Worm (Caenorhabditis elegans) whole organism, L1 larva: Measurements from ENCODE around the gene coa-4.

Experiments
- C04F5.9 ChIP-seq: sonication (generic microtip); optimal IDR thresholded peaks from 2 replicates; lab custom pipeline; 2016; ENCODE audit warnings: missing genetic modification characterization, missing compliant biosample characterization
- F16B12.6 ChIP-seq: fragments of 150-350 bp; optimal IDR thresholded peaks from 2 replicates; lab custom pipeline; 2014; ENCODE audit warnings: missing biosample characterization, missing genetic modification characterization
- aha-1 ChIP-seq: fragments of 150-350 bp; optimal IDR thresholded peaks from 2 replicates; lab custom pipeline; 2014; ENCODE audit warnings: missing biosample characterization, missing genetic modification characterization
- alr-1 ChIP-seq: fragments of 200-800 bp; sonication (Bioruptor generic); optimal IDR thresholded peaks from 2 replicates; lab custom pipeline; 2018; ENCODE audit warnings: borderline replicate concordance, mild to moderate bottlenecking, missing genetic modification characterization, missing compliant biosample characterization
- blmp-1 ChIP-seq: fragments of 150-350 bp; optimal IDR thresholded peaks from 2 replicates; lab custom pipeline; 2014; ENCODE audit warnings: missing biosample characterization, missing genetic modification characterization
- ceh-88 ChIP-seq: fragments of 200-800 bp; sonication (Bioruptor generic); IDR thresholded peaks from 2 replicates; pipeline ENCODE4 v1.3.6; 2022; ENCODE audit warnings: missing genetic modification characterization, missing compliant biosample characterization
- dpl-1 ChIP-seq, 3 experiments: fragments of 150-350 bp in 2 of 3; sonication (generic microtip) in 1 of 3; optimal IDR thresholded peaks; 2 replicates each; lab custom pipeline; 2014 to 2017; ENCODE audit warnings: missing biosample characterization in 3 of 3, missing genetic modification characterization in 3 of 3, missing genetic modification reagents in 3 of 3
- dsc-1 ChIP-seq: sonication (generic microtip); optimal IDR thresholded peaks from 2 replicates; lab custom pipeline; 2016; ENCODE audit warnings: mild to moderate bottlenecking, missing genetic modification characterization, missing compliant biosample characterization
- efl-1 ChIP-seq, 4 experiments: fragments of 150-350 bp; optimal IDR thresholded peaks in 3 of 4; peaks in 1 of 4; 1 replicate in 1 of 4; 2 replicates in 3 of 4; lab custom pipeline; 2014; ENCODE audit warnings: missing biosample characterization in 2 of 4, missing genetic modification characterization in 2 of 4, missing genetic modification reagents in 2 of 4
- efl-3 ChIP-seq: fragments of 200-800 bp; sonication (Bioruptor generic); optimal IDR thresholded peaks from 2 replicates; lab custom pipeline; 2018; ENCODE audit warnings: mild to moderate bottlenecking, missing genetic modification characterization, missing compliant biosample characterization
- fkh-10 ChIP-seq: sonication (generic microtip); optimal IDR thresholded peaks from 2 replicates; lab custom pipeline; 2017; ENCODE audit warnings: missing biosample characterization, missing genetic modification reagents, missing genetic modification characterization
- fos-1 ChIP-seq: fragments of 150-350 bp; optimal IDR thresholded peaks from 2 replicates; lab custom pipeline; 2014; ENCODE audit warnings: missing biosample characterization, missing genetic modification characterization
- hlh-17 ChIP-seq: fragments of 200-800 bp; sonication (Bioruptor generic); optimal IDR thresholded peaks from 2 replicates; lab custom pipeline; 2018; ENCODE audit warnings: missing genetic modification characterization, mild to moderate bottlenecking, missing compliant biosample characterization, moderate library complexity, borderline replicate concordance
- irx-1 ChIP-seq: sonication (generic microtip); optimal IDR thresholded peaks from 2 replicates; lab custom pipeline; 2016; ENCODE audit warnings: missing genetic modification characterization, missing compliant biosample characterization
- lin-13 ChIP-seq: fragments of 150-350 bp; optimal IDR thresholded peaks from 2 replicates; lab custom pipeline; 2014; ENCODE audit warnings: missing biosample characterization, missing genetic modification reagents, missing genetic modification characterization
- lin-14 ChIP-seq: fragments of 200-800 bp; sonication (Bioruptor generic); optimal IDR thresholded peaks from 2 replicates; lab custom pipeline; 2018; ENCODE audit warnings: mild to moderate bottlenecking, missing genetic modification characterization, moderate library complexity, missing compliant biosample characterization
- lin-35 ChIP-seq, 2 experiments: fragments of 150-350 bp; optimal IDR thresholded peaks; 2 replicates each; lab custom pipeline; 2014; ENCODE audit warnings: missing biosample characterization in 2 of 2, missing genetic modification characterization in 2 of 2, missing genetic modification reagents in 2 of 2
- lsy-2 ChIP-seq, 2 experiments: fragments of 150-350 bp; optimal IDR thresholded peaks; 2 replicates each; lab custom pipeline; 2014; ENCODE audit warnings: missing biosample characterization in 2 of 2, missing genetic modification characterization in 2 of 2
- mdl-1 ChIP-seq, 2 experiments: fragments of 150-350 bp; optimal IDR thresholded peaks; 2 replicates each; lab custom pipeline; 2014 to 2017; ENCODE audit warnings: missing biosample characterization in 2 of 2, missing genetic modification characterization in 2 of 2, inconsistent platforms in 1 of 2
- mep-1 ChIP-seq: fragments of 150-350 bp; optimal IDR thresholded peaks from 2 replicates; lab custom pipeline; 2014; ENCODE audit warnings: missing biosample characterization, missing genetic modification characterization
- nhr-47 ChIP-seq: sonication (generic microtip); optimal IDR thresholded peaks from 2 replicates; lab custom pipeline; 2016; ENCODE audit warnings: mild to moderate bottlenecking, missing genetic modification characterization, moderate library complexity, missing compliant biosample characterization
- nhr-71 ChIP-seq: sonication (generic microtip); optimal IDR thresholded peaks from 2 replicates; lab custom pipeline; 2016; ENCODE audit warnings: mild to moderate bottlenecking, missing genetic modification characterization, moderate library complexity, missing compliant biosample characterization
- nhr-85 ChIP-seq: sonication (generic microtip); peaks from one replicate; lab custom pipeline; 2016; ENCODE audit warnings: missing genetic modification characterization, inconsistent platforms, missing compliant biosample characterization
- nhr-90 ChIP-seq: sonication (generic microtip); optimal IDR thresholded peaks from 2 replicates; lab custom pipeline; 2016; ENCODE audit warnings: mild to moderate bottlenecking, missing genetic modification characterization, missing compliant biosample characterization; ENCODE audit not compliant: poor library complexity
- rnt-1 ChIP-seq: sonication (generic microtip); optimal IDR thresholded peaks from 2 replicates; lab custom pipeline; 2016; ENCODE audit warnings: mild to moderate bottlenecking, missing genetic modification characterization, moderate library complexity, missing compliant biosample characterization
- skn-1 ChIP-seq: fragments of 150-350 bp; optimal IDR thresholded peaks from 2 replicates; lab custom pipeline; 2014; ENCODE audit warnings: missing biosample characterization, missing genetic modification characterization
- snu-23 ChIP-seq: sonication (generic microtip); optimal IDR thresholded peaks from 2 replicates; lab custom pipeline; 2016; ENCODE audit warnings: missing genetic modification characterization, missing compliant biosample characterization
- sptf-1 ChIP-seq: fragments of 150-350 bp; optimal IDR thresholded peaks from 2 replicates; lab custom pipeline; 2014; ENCODE audit warnings: missing biosample characterization, missing genetic modification characterization
- sup-37 ChIP-seq: fragments of 200-800 bp; sonication (Bioruptor generic); optimal IDR thresholded peaks from 2 replicates; lab custom pipeline; 2018; ENCODE audit warnings: mild to moderate bottlenecking, missing genetic modification characterization, missing compliant biosample characterization
- swsn-7 ChIP-seq: sonication (generic microtip); optimal IDR thresholded peaks from 2 replicates; lab custom pipeline; 2016; ENCODE audit warnings: missing genetic modification characterization, missing compliant biosample characterization
- tbx-2 ChIP-seq: sonication (generic microtip); optimal IDR thresholded peaks from 2 replicates; lab custom pipeline; 2016; ENCODE audit warnings: missing genetic modification characterization, missing compliant biosample characterization
- vab-15 ChIP-seq: sonication (generic microtip); optimal IDR thresholded peaks from 2 replicates; lab custom pipeline; 2017; ENCODE audit warnings: missing genotype, mild to moderate bottlenecking, missing genetic modification characterization, missing compliant biosample characterization
- xbp-1 ChIP-seq: sonication (generic microtip); optimal IDR thresholded peaks from 2 replicates; lab custom pipeline; 2016; ENCODE audit warnings: missing genetic modification characterization, missing compliant biosample characterization

Gene coa-4

DNA sequence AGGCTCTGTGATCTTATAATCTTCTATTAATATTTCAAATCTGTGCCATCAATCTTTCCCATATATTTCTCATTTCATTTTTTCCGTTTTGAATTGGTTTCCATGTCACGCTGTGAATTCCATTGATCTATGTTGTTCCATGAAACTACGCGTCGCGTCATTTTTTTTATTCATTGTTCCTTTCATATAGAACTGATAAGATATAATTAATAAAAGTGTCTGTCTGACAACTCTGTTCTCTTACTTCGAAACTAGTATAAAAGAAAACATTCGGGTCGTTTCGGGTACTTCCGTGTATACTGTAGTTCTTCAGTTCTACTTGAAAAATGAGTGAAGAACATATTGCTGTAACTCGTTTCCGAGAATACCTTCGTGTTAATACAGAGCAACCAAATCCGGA lies 39.1 kb upstream of the coa-4 start, which contains the start of gene C10C5.3:
TSS of gene C10C5.3 (plus strand) at position 301 of the 400 bp plus-strand sequence.
- TF ChIP-seq sptf-1 (tag; lab: Kevin White, UChicago) = no peak

ce11 chrIV:9371126-9371525 lies 35.7 kb upstream of the coa-4 start, which contains the start of gene fbxc-58:
TSS of gene fbxc-58 (plus strand) at chrIV:9371508.
- peak; percentile 46 for TF ChIP-seq skn-1
- no peak for TF ChIP-seq dsc-1 (tag; lab: Kevin White, UChicago)
- TF ChIP-seq efl-1 (optimal IDR thresholded peaks at IDR 0.05; lab: Kevin White, UChicago) = no peak
- peak in 1 of 2 experiments; percentile 45 for TF ChIP-seq efl-1 (GFP tag; optimal IDR thresholded peaks at IDR 0.05 in 1 of 2; lab: Kevin White, UChicago)
- TF ChIP-seq aha-1 = no peak

DNA sequence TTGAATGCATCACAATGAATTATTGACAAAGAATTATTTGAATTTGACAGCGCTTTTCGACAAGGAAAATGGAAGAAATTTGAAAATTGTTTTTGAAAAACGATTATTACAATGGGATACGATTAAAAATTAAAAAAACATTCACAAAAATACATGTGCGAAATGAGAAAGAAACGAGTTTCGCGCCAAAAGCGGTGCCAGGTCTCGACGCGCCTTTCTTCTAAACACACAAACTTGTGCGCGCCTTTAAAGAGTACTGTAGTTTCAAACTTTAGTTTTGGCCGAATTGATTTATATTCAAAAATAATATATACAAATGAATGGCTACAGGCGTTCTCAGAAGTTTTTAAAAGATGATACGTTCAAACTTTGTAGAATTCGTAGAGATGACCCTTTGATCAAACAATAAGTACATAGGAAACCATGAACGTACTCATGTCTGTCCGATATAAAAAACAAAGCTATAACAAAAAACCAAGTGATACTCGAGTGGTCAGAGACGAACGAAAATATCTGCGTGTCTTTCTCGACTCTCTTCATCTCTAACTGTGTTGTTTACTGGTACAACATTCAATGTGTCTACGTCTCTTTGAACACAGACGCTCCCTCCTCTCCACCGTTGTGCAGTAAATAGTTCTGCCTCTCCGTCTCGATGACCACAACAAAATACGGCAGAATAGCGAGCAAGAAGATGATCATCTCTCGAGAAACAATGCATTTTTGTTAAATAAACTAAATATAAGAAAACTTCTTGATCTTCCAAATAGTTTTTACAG lies 32.6 kb upstream of the coa-4 start:
- peak in 1 of 2 experiments; percentile 45 for TF ChIP-seq lsy-2 (tag; optimal IDR thresholded peaks at IDR 0.05; lab: Kevin White, UChicago)
- TF ChIP-seq nhr-85 (tag; lab: Kevin White, UChicago) = peak; percentile 62
- TF ChIP-seq lin-14 (GFP tag; lab: Kevin White, UChicago) = peak; percentile 59
- no peak for TF ChIP-seq skn-1
- no peak for TF ChIP-seq ceh-88 (GFP tag; lab: Robert Waterston, UW)
- no peak for TF ChIP-seq F16B12.6 (tag; lab: Kevin White, UChicago)
- TF ChIP-seq lin-35 (GFP tag; optimal IDR thresholded peaks at IDR 0.05; lab: Kevin White, UChicago) = peak in 1 of 2 experiments; percentile 55
- TF ChIP-seq snu-23 = peak; percentile 41
- TF ChIP-seq irx-1 (tag; lab: Kevin White, UChicago) = no peak
- peak; percentile 36 for TF ChIP-seq rnt-1 (tag; lab: Kevin White, UChicago)
- TF ChIP-seq mep-1 (tag; lab: Kevin White, UChicago) = peak; percentile 16
- peak; percentile 9 for TF ChIP-seq nhr-71 (tag; lab: Kevin White, UChicago)
- TF ChIP-seq efl-1 (optimal IDR thresholded peaks at IDR 0.05; lab: Kevin White, UChicago) = peak; percentile 19 to 40
- peak in 1 of 2 experiments; percentile 48 for TF ChIP-seq efl-1 (GFP tag; optimal IDR thresholded peaks at IDR 0.05 in 1 of 2; lab: Kevin White, UChicago)
- TF ChIP-seq, all 84 proteins: peak for 9

DNA sequence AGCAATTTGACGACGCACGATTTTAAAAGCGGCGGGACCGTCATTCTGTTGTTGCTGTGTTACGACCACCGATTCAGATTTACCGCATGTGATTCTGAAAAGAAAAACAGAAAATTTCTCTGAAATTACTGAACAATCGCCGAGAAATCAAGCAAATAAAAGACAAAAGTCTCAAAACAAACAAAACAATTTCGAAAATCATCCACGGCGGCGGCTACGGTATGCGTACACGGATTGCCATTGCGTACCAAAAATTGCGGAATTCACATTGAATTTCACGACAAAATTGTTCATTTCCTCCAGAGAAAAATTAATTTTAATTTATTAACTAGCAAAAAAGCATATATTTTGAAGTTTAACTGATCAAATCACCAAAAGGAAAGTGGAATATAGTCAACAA lies 31.0 kb upstream of the coa-4 start, which contains the start of gene pezo-1:
TSS of gene pezo-1 (minus strand) at position 101 of the 400 bp plus-strand sequence.
- no peak for TF ChIP-seq nhr-90 (tag; lab: Kevin White, UChicago)
- TF ChIP-seq efl-1 (optimal IDR thresholded peaks at IDR 0.05; lab: Kevin White, UChicago) = no peak
- peak in 1 of 2 experiments; percentile 30 for TF ChIP-seq efl-1 (GFP tag; optimal IDR thresholded peaks at IDR 0.05 in 1 of 2; lab: Kevin White, UChicago)
- TF ChIP-seq sup-37 (GFP tag; lab: Kevin White, UChicago) = no peak
- no peak for TF ChIP-seq dsc-1 (tag; lab: Kevin White, UChicago)
- TF ChIP-seq alr-1 (tag; lab: Kevin White, UChicago) = no peak
- TF ChIP-seq F16B12.6 (tag; lab: Kevin White, UChicago) = peak; percentile 6
- TF ChIP-seq fos-1 (tag; lab: Kevin White, UChicago) = no peak
- TF ChIP-seq fkh-10 (GFP tag; lab: Kevin White, UChicago) = no peak
- peak in 1 of 2 experiments; percentile 43 for TF ChIP-seq lsy-2 (tag; optimal IDR thresholded peaks at IDR 0.05; lab: Kevin White, UChicago)

ce11 chrIV:9353728-9354127 lies 18.3 kb upstream of the coa-4 start:
- no peak for TF ChIP-seq hlh-17 (GFP tag; lab: Kevin White, UChicago)

DNA sequence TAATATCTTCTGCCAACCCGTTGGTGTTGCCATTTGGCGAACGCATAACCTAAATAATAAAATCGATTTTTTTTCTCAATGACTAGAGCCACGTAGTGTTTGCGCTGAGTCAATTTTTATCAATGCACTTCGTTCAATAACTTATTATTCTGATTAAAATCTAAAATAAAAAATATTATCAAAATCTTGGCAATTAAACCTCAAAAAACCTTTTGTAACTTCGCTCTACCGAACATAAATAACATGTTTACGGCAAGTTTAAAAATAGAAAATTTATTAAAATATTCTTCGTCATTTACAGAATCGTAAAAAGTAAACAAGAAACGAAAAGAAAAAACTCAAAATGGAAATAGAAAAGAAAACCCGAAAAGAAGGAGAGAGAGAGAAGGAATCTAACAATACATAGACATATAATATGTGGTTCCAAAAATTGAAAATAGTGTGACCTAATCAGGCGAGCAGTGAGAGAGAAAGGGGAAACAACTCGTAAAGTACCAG lies 7.7 kb upstream of the coa-4 start, which contains the start of gene pigc-1:
TSS of gene pigc-1 (minus strand) at position 51 of the 498 bp plus-strand sequence.
- TF ChIP-seq efl-1 (optimal IDR thresholded peaks at IDR 0.05; lab: Kevin White, UChicago) = no peak
- TF ChIP-seq efl-1 (GFP tag; optimal IDR thresholded peaks at IDR 0.05 in 1 of 2; lab: Kevin White, UChicago) = peak in 1 of 2 experiments; percentile 16
- no peak for TF ChIP-seq efl-3 (GFP tag; lab: Kevin White, UChicago)
- TF ChIP-seq, all 84 proteins: peak for 1

DNA sequence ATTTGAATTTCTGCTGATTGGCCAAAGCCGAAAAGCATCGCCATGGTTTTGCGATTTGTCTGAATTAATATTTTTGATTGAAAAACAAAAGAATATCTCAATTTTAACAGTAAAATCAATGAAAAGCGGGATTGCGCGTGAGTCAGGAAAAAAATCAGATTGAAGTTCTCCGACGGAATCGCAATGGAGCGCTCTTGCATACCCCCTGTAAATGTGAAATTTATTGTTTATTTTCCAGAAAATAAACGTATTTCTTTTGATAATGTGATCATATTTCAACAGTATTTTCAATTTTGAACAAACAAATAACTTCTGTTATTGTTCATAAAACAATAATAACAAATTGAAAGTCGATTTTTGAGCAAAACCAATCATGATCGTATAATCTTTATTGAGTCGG lies 6.2 kb upstream of the coa-4 start, which contains the start of gene vps-26:
TSS of gene vps-26 (minus strand) at position 200 of the 400 bp plus-strand sequence.
- TF ChIP-seq C04F5.9 (tag; lab: Kevin White, UChicago) (no peak), nhr-71 (tag; lab: Kevin White, UChicago) (peak; percentile 37), dpl-1 (GFP tag; optimal IDR thresholded peaks at IDR 0.05; lab: Kevin White, UChicago) (peak; percentile 1 to 46 (median 13)), F16B12.6 (tag; lab: Kevin White, UChicago) (peak; percentile 3), blmp-1 (tag; lab: Kevin White, UChicago) (peak; percentile 9), vab-15 (tag; lab: Kevin White, UChicago) (no peak), irx-1 (tag; lab: Kevin White, UChicago) (peak; percentile 13), lin-13 (GFP tag; lab: Kevin White, UChicago) (no peak), mep-1 (tag; lab: Kevin White, UChicago) (peak; percentile 37), rnt-1 (tag; lab: Kevin White, UChicago) (peak; percentile 7), lin-14 (GFP tag; lab: Kevin White, UChicago) (peak; percentile 39), mdl-1 (tag; optimal IDR thresholded peaks at IDR 0.05; lab: Kevin White, UChicago) (peak in 1 of 2 experiments; percentile 7), swsn-7 (tag; lab: Kevin White, UChicago) (no peak), xbp-1 (peak; percentile 22), lsy-2 (tag; optimal IDR thresholded peaks at IDR 0.05; lab: Kevin White, UChicago) (peak; percentile 32 to 55), snu-23 (peak; percentile 33), nhr-47 (tag; lab: Kevin White, UChicago) (peak; percentile 2), tbx-2 (tag; lab: Kevin White, UChicago) (no peak)
